Fruit fly (Drosophila melanogaster): ENCODE results near the gene CG6685.

The CG6685 gene

DNA sequence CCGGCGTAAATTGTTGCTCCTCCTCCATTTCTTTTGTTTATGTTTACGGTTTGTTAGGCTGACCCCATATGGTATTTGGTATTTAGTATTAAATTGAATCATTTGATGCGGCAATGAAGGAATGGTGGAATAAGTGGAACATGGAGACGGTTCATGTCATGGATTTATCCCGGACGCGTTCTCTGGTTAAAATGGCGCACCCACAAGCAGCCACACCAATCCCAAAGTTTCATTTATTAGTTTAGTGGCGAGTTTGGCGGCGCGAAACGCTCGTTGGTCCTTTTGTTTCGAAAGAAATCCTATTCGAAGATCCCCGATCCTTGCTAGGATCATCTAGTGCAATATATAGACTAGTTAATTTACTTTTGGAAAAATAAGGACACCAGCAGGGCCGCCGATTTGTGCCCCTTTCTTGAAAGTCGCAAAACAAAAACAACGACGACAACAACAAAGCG is at the start of gene CG6685, which contains the start of gene Dronc:
Gene CG6685 (minus strand): TSS at position 51 of the 455 bp plus-strand sequence.
Gene Dronc (plus strand): TSS at position 213 of the 455 bp plus-strand sequence.
- TF ChIP-seq Hr96 (GFP tag; optimal IDR thresholded peaks at IDR 0.05) (no peak), CG7101 (tag; optimal IDR thresholded peaks at IDR 0.05) (peak; percentile 31), Clk (GFP tag; optimal IDR thresholded peaks at IDR 0.05) (no peak), CG1620 (GFP tag; optimal IDR thresholded peaks at IDR 0.05) (no peak), CG33017 (tag; optimal IDR thresholded peaks at IDR 0.05) (no peak), Mnt (GFP tag; optimal IDR thresholded peaks at IDR 0.05) (peak; percentile 3), pad (GFP tag; optimal IDR thresholded peaks at IDR 0.05) (peak; percentile 8), bab1 (GFP tag; optimal IDR thresholded peaks at IDR 0.05) (peak; percentile 56), CG14711 (tag; optimal IDR thresholded peaks at IDR 0.05) (no peak), CG12768 (GFP tag; optimal IDR thresholded peaks at IDR 0.05) (no peak)

DNA sequence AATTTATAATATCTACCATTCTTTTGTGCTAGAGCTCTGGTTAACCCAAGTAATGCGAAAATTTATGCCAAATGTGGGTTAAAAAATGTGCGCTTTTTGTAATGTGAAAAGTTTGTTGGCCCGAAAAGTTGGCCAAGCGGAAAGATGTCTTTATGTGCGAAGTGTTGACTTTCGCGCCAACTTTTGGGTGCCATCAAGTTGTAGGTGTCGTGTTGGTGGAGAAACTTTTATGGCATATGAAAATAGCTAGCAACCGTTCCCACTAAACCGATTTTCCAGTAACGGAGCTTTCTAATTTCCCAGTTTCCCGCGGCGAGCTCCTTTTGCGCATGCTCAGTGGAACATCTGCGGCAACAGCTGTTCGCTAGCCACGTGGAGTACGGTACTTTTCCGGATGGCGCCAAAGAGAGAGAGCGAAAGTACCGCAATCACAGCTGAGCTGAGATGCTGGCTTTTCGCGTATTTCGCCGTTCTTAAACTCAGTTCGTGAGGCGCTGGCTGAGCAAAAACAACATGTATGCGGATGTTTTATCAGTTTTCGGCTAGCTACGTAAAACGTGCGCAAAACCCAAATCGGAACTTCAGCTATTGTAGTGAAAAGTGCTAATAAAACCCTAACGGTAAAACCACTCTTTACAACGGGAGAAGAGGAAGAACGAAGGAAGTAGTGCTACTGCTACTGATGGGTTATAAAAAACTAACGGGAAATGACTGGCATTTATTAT is 6.2 kb upstream of the CG6685 start, which contains the start of gene dpr6:
Gene dpr6 (plus strand): TSS at position 480 of the 725 bp plus-strand sequence.
- TF ChIP-seq Crg-1 (GFP tag; optimal IDR thresholded peaks at IDR 0.05) (no peak), bab1 (GFP tag; optimal IDR thresholded peaks at IDR 0.05) (peak; percentile 1), pad (GFP tag; optimal IDR thresholded peaks at IDR 0.05) (no peak), Hr96 (GFP tag; optimal IDR thresholded peaks at IDR 0.05) (no peak), ovo (GFP tag; optimal IDR thresholded peaks at IDR 0.05) (peak; percentile 58), toe (GFP tag; optimal IDR thresholded peaks at IDR 0.05) (no peak), tj (GFP tag; optimal IDR thresholded peaks at IDR 0.05) (no peak), CG33017 (tag; optimal IDR thresholded peaks at IDR 0.05) (no peak), CG7045 (GFP tag; optimal IDR thresholded peaks at IDR 0.05) (no peak), kay (GFP tag; ENCODE audit: borderline replicate concordance) (no peak), CG7101 (tag; optimal IDR thresholded peaks at IDR 0.05) (no peak), Mnt (GFP tag; optimal IDR thresholded peaks at IDR 0.05) (peak; percentile 40), CG1620 (GFP tag; optimal IDR thresholded peaks at IDR 0.05) (no peak), CG5204 (GFP tag; optimal IDR thresholded peaks at IDR 0.05) (no peak), cnc (optimal IDR thresholded peaks at IDR 0.05) (no peak), CG14711 (tag; optimal IDR thresholded peaks at IDR 0.05) (no peak), CG11617 (GFP tag; optimal IDR thresholded peaks at IDR 0.05) (no peak)

DNA sequence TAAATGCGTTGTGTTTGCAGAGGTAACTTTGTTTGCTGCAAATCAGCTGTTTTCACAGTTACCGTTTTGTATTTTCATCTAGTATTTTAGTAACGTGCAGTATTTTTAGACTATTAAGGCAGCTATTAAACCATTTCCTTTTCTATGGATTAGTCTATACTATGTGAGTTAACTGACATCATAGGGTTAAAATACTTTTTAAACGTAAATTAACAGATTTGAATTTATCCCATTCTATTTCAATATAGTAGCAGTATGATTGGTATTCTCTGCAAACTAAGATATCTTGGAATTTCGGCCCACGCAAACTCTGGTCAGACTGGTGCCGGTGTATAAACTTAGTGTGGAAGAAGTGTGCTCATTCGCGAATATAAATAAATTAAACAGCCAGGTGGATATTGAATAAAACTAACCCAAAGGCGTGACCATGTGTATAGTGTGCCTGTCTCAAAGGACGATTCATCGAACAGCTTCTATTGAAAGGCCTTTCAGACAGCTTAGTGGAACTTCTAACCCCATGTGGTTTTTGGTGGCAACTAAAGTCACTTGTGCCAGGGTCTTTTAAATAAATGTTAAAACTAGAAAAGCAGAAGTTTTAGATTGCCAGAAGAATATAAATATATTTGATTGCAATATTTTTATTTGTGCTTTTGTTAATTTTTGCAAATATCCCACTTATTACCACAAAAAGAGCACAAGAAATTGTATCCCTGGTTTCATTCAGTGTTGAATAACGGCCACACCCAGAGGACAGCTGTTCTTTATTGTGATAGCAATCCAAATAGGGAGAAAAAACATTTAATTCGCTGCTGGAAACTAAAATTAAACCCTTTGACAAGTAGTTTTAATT is 4.1 kb upstream of the CG6685 start, which contains the start of the genes CG6674, CG42455 and vnc:
Gene CG6674 (minus strand): TSS at position 48 of the 850 bp plus-strand sequence.
Gene CG42455 (plus strand): TSS at position 306 of the 850 bp plus-strand sequence.
Gene vnc (plus strand): TSS at position 306 of the 850 bp plus-strand sequence.
- TF ChIP-seq CG7101 (tag; optimal IDR thresholded peaks at IDR 0.05), result peak; percentile 52
- TF ChIP-seq ovo (GFP tag; optimal IDR thresholded peaks at IDR 0.05), result no peak
- TF ChIP-seq CG33017 (tag; optimal IDR thresholded peaks at IDR 0.05), result peak; percentile 7
- peak; percentile 24 for TF ChIP-seq Crg-1 (GFP tag; optimal IDR thresholded peaks at IDR 0.05)
- no peak for TF ChIP-seq cic (GFP tag; optimal IDR thresholded peaks at IDR 0.05)
- peak; percentile 39 for TF ChIP-seq Mnt (GFP tag; optimal IDR thresholded peaks at IDR 0.05)
- TF ChIP-seq cnc (optimal IDR thresholded peaks at IDR 0.05), result no peak
- peak; percentile 8 for TF ChIP-seq toe (GFP tag; optimal IDR thresholded peaks at IDR 0.05)
- TF ChIP-seq CG5204 (GFP tag; optimal IDR thresholded peaks at IDR 0.05), result peak; percentile 61
- TF ChIP-seq CG12768 (GFP tag; optimal IDR thresholded peaks at IDR 0.05), result peak; percentile 18
- TF ChIP-seq CG11617 (GFP tag; optimal IDR thresholded peaks at IDR 0.05), result no peak
- peak; percentile 3 for TF ChIP-seq bab1 (GFP tag; optimal IDR thresholded peaks at IDR 0.05)
- TF ChIP-seq tj (GFP tag; optimal IDR thresholded peaks at IDR 0.05), result no peak
- peak; percentile 19 for TF ChIP-seq kay (GFP tag; ENCODE audit: borderline replicate concordance)
- TF ChIP-seq Clk (GFP tag; optimal IDR thresholded peaks at IDR 0.05), result no peak
- TF ChIP-seq CG1620 (GFP tag; optimal IDR thresholded peaks at IDR 0.05), result no peak
- TF ChIP-seq CG14711 (tag; optimal IDR thresholded peaks at IDR 0.05), result peak; percentile 13
- peak; percentile 37 for TF ChIP-seq CG7045 (GFP tag; optimal IDR thresholded peaks at IDR 0.05)
- peak; percentile 39 for TF ChIP-seq pad (GFP tag; optimal IDR thresholded peaks at IDR 0.05)
- peak; percentile 28 for TF ChIP-seq Hr96 (GFP tag; optimal IDR thresholded peaks at IDR 0.05)

DNA sequence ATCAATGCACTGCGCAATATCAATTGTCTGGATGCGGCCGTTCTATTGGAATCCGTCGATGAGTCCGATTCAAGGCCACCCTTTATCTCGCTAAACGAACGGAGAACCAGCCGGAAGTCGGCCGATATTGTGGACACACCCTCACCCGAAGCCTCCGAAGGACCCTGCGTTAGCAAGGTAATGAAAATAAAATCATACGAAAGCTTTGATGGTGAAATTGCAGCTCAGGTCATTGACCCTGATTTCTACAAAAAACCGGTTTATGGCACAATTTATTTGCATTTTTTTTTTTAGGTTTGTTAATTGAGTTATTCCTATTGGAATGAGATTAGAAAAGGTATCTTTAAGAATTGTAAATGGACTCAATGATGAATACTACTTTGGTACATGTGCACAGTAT is 1.0 kb upstream of the CG6685 start:
- TF ChIP-seq kay (GFP tag; ENCODE audit: borderline replicate concordance), result no peak
- no peak for TF ChIP-seq pad (GFP tag; optimal IDR thresholded peaks at IDR 0.05)
- no peak for TF ChIP-seq Hr96 (GFP tag; optimal IDR thresholded peaks at IDR 0.05)
- no peak for TF ChIP-seq CG12768 (GFP tag; optimal IDR thresholded peaks at IDR 0.05)
- no peak for TF ChIP-seq CG7101 (tag; optimal IDR thresholded peaks at IDR 0.05)
- TF ChIP-seq cnc (optimal IDR thresholded peaks at IDR 0.05), result no peak
- TF ChIP-seq bab1 (GFP tag; optimal IDR thresholded peaks at IDR 0.05), result no peak
- TF ChIP-seq cic (GFP tag; optimal IDR thresholded peaks at IDR 0.05), result no peak
- TF ChIP-seq CG11617 (GFP tag; optimal IDR thresholded peaks at IDR 0.05), result no peak
- TF ChIP-seq tj (GFP tag; optimal IDR thresholded peaks at IDR 0.05), result no peak
- TF ChIP-seq CG5204 (GFP tag; optimal IDR thresholded peaks at IDR 0.05), result no peak
- TF ChIP-seq Mnt (GFP tag; optimal IDR thresholded peaks at IDR 0.05), result no peak
- TF ChIP-seq CG1620 (GFP tag; optimal IDR thresholded peaks at IDR 0.05), result no peak
- no peak for TF ChIP-seq CG14711 (tag; optimal IDR thresholded peaks at IDR 0.05)
- no peak for TF ChIP-seq ovo (GFP tag; optimal IDR thresholded peaks at IDR 0.05)
- no peak for TF ChIP-seq CG33017 (tag; optimal IDR thresholded peaks at IDR 0.05)

DNA sequence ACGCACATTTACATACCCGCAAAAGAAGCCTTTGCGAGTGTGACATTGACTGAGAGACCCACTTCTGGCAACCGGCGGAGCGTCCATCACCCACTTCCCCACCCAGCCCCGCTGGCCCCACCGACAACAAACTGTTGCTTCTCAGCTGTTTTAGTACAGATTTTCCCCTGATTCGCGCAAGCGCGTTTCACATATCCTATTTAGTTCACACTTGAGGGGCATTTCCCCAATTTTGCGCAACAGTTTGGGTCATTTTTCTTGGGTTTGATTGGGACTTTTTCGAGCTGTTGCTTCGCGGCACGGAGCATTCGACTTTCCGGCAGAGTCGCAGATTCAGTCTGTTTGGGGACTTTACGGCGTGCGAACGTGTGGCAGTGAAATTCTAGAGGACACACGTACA is 40.9 kb downstream of the CG6685 start:
- TF ChIP-seq pad (GFP tag; optimal IDR thresholded peaks at IDR 0.05) (peak; percentile 95), cic (GFP tag; optimal IDR thresholded peaks at IDR 0.05) (no peak)
